Worm (Caenorhabditis elegans) whole organism, L3 larva: ENCODE measurements around the gene Y69A2AR.50.

Experiments
- daf-12 ChIP-seq: fragments of 150-350 bp; optimal IDR thresholded peaks from 2 replicates; lab custom pipeline; 2014; ENCODE audit warnings: missing biosample characterization, missing genetic modification reagents, missing genetic modification characterization
- fkh-10 ChIP-seq: sonication (generic microtip); optimal IDR thresholded peaks from 2 replicates; lab custom pipeline; 2017; ENCODE audit warnings: missing biosample characterization, missing genetic modification reagents, missing genetic modification characterization
- fos-1 ChIP-seq: fragments of 150-350 bp; optimal IDR thresholded peaks from 2 replicates; lab custom pipeline; 2014; ENCODE audit warnings: missing biosample characterization, missing genetic modification characterization
- jun-1 ChIP-seq: fragments of 150-350 bp; optimal IDR thresholded peaks from 2 replicates; lab custom pipeline; 2014; ENCODE audit warnings: missing biosample characterization, missing genetic modification reagents, missing genetic modification characterization
- lin-15B ChIP-seq: fragments of 150-350 bp; optimal IDR thresholded peaks from 2 replicates; lab custom pipeline; 2014; ENCODE audit warnings: missing biosample characterization, missing genetic modification characterization
- lin-39 ChIP-seq: fragments of 150-350 bp; optimal IDR thresholded peaks from 2 replicates; lab custom pipeline; 2018; ENCODE audit warnings: missing biosample characterization, missing genetic modification reagents, missing genetic modification characterization
- nfya-1 ChIP-seq: sonication (generic microtip); optimal IDR thresholded peaks from 2 replicates; lab custom pipeline; 2017; ENCODE audit warnings: missing genetic modification characterization, mild to moderate bottlenecking, missing compliant biosample characterization, antibody characterized with exemption, moderate library complexity; ENCODE audit not compliant: insufficient read depth
- nhr-76 ChIP-seq: fragments of 150-350 bp; sonication (generic microtip); optimal IDR thresholded peaks from 5 replicates; lab custom pipeline; 2014; ENCODE audit warnings: missing biosample characterization, missing genetic modification characterization
- tbx-2 ChIP-seq: sonication (generic microtip); optimal IDR thresholded peaks from 2 replicates; lab custom pipeline; 2016; ENCODE audit warnings: mild to moderate bottlenecking, missing genetic modification characterization, missing compliant biosample characterization

- no peak for TF ChIP-seq fkh-10 (GFP tag; lab: Kevin White, UChicago)
- no peak for TF ChIP-seq fos-1 (tag; lab: Kevin White, UChicago)
- TF ChIP-seq nfya-1 (tag; lab: Kevin White, UChicago) = no peak
- TF ChIP-seq daf-12 (tag; lab: Kevin White, UChicago) = no peak
- no peak for TF ChIP-seq lin-15B (tag; lab: Kevin White, UChicago)
- TF ChIP-seq tbx-2 = no peak
- no peak for TF ChIP-seq jun-1 (tag; lab: Kevin White, UChicago)
- no peak for TF ChIP-seq lin-39
- no peak for TF ChIP-seq nhr-76
Observed at ce11 chrIV:2602862-2603189, 40.7 kb downstream of the Y69A2AR.50 start.
